Worm (Caenorhabditis elegans): ENCODE results near the gene T01H3.3.

ce11 chrII:7860221-7860928 is 13.3 kb downstream of the T01H3.3 start, which contains the start of gene lin-5:
- TF ChIP-seq nhr-237 (tag; optimal IDR thresholded peaks at IDR 0.05) (no peak), nhr-76 (tag; optimal IDR thresholded peaks at IDR 0.05) (no peak), lin-15B (tag; optimal IDR thresholded peaks at IDR 0.05) (peak; percentile 79), ama-1 (optimal IDR thresholded peaks at IDR 0.05) (no peak), nfya-1 (tag; optimal IDR thresholded peaks at IDR 0.05; ENCODE audit: insufficient read depth) (peak; percentile 67), fkh-2 (tag; optimal IDR thresholded peaks at IDR 0.05) (no peak)

All from whole organism, L3 larva.